Worm (Caenorhabditis elegans) whole organism, L2 larva: ENCODE data around the gene Y57A10A.4.

Experiments
- F13H6.1 ChIP-seq: sonication (generic microtip); optimal IDR thresholded peaks from 2 replicates; lab custom pipeline; 2016; ENCODE audit warnings: missing genetic modification characterization, missing compliant biosample characterization
- R02D3.7 ChIP-seq: fragments of 150-350 bp; optimal IDR thresholded peaks from 2 replicates; lab custom pipeline; 2014; ENCODE audit warnings: missing biosample characterization, missing genetic modification characterization
- Y55F3AM.14 ChIP-seq: fragments of 200-800 bp; sonication (Bioruptor generic); optimal IDR thresholded peaks from 2 replicates; lab custom pipeline; 2018; ENCODE audit warnings: mild to moderate bottlenecking, missing genetic modification characterization, missing compliant biosample characterization
- alr-1 ChIP-seq: fragments of 150-350 bp; optimal IDR thresholded peaks from 2 replicates; lab custom pipeline; 2014; ENCODE audit warnings: missing biosample characterization, missing genetic modification characterization
- ama-1 ChIP-seq: fragments of 150-350 bp; optimal IDR thresholded peaks from 2 replicates; lab custom pipeline; 2018; ENCODE audit warnings: inconsistent platforms
- ceh-16 ChIP-seq: fragments of 150-350 bp; optimal IDR thresholded peaks from 2 replicates; lab custom pipeline; 2014; ENCODE audit warnings: missing biosample characterization, missing genetic modification characterization
- crh-2 ChIP-seq: sonication (generic microtip); optimal IDR thresholded peaks from 2 replicates; lab custom pipeline; 2017; ENCODE audit warnings: missing biosample characterization, missing genetic modification characterization
- dmd-4 ChIP-seq: sonication (generic microtip); optimal IDR thresholded peaks from 2 replicates; lab custom pipeline; 2017; ENCODE audit warnings: missing biosample characterization, missing genetic modification characterization
- egl-27 ChIP-seq: sonication (generic microtip); optimal IDR thresholded peaks from 3 replicates; lab custom pipeline; 2017; ENCODE audit warnings: missing biosample characterization, missing genetic modification reagents, missing genetic modification characterization
- elt-1 ChIP-seq: fragments of 150-350 bp; optimal IDR thresholded peaks from 2 replicates; lab custom pipeline; 2014; ENCODE audit warnings: missing biosample characterization, missing genetic modification characterization
- elt-3 ChIP-seq: sonication (generic microtip); optimal IDR thresholded peaks from 2 replicates; lab custom pipeline; 2017; ENCODE audit warnings: missing biosample characterization, missing genetic modification characterization
- gmeb-1 ChIP-seq: fragments of 150-350 bp; optimal IDR thresholded peaks from 2 replicates; lab custom pipeline; 2014; ENCODE audit warnings: missing biosample characterization, missing genetic modification characterization
- lin-11 ChIP-seq: fragments of 150-350 bp; sonication (generic microtip); optimal IDR thresholded peaks from 2 replicates; lab custom pipeline; 2014; ENCODE audit warnings: missing biosample characterization, missing genetic modification characterization, inconsistent platforms, mixed read lengths
- lsy-2 ChIP-seq, 2 experiments: fragments of 150-350 bp in 1 of 2; sonication (generic microtip) in 1 of 2; optimal IDR thresholded peaks; 2 replicates each; lab custom pipeline; 2014 to 2017; ENCODE audit warnings: missing biosample characterization in 2 of 2, missing genetic modification characterization in 2 of 2
- mab-5 ChIP-seq: fragments of 150-350 bp; optimal IDR thresholded peaks from 2 replicates; lab custom pipeline; 2014; ENCODE audit warnings: missing biosample characterization, missing genetic modification characterization
- mbf-1 ChIP-seq: sonication (generic microtip); optimal IDR thresholded peaks from 2 replicates; lab custom pipeline; 2017; ENCODE audit warnings: missing biosample characterization, missing genetic modification characterization
- mdl-1 ChIP-seq, 2 experiments: fragments of 150-350 bp in 1 of 2; sonication (generic microtip) in 1 of 2; optimal IDR thresholded peaks; 2 replicates each; lab custom pipeline; 2017; ENCODE audit warnings: missing biosample characterization in 2 of 2, missing genetic modification characterization in 2 of 2
- nhr-10 ChIP-seq: sonication (generic microtip); optimal IDR thresholded peaks from 2 replicates; lab custom pipeline; 2017; ENCODE audit warnings: missing biosample characterization, missing genetic modification characterization
- nhr-11 ChIP-seq: fragments of 150-350 bp; optimal IDR thresholded peaks from 2 replicates; lab custom pipeline; 2014; ENCODE audit warnings: missing biosample characterization, missing genetic modification characterization
- nhr-12 ChIP-seq: fragments of 150-350 bp; optimal IDR thresholded peaks from 2 replicates; lab custom pipeline; 2014; ENCODE audit warnings: missing biosample characterization, missing genetic modification characterization
- nhr-129 ChIP-seq: fragments of 150-350 bp; optimal IDR thresholded peaks from 2 replicates; lab custom pipeline; 2014; ENCODE audit warnings: missing biosample characterization, missing genetic modification characterization
- nhr-21 ChIP-seq: fragments of 150-350 bp; optimal IDR thresholded peaks from 2 replicates; lab custom pipeline; 2014; ENCODE audit warnings: missing biosample characterization, missing genetic modification characterization
- nhr-23 ChIP-seq: fragments of 150-350 bp; optimal IDR thresholded peaks from 2 replicates; lab custom pipeline; 2014; ENCODE audit warnings: missing biosample characterization, missing genetic modification reagents, missing genetic modification characterization
- nhr-237 ChIP-seq: fragments of 150-350 bp; optimal IDR thresholded peaks from 2 replicates; lab custom pipeline; 2014; ENCODE audit warnings: missing biosample characterization, missing genetic modification characterization
- nhr-25 ChIP-seq: fragments of 150-350 bp; sonication (generic microtip); optimal IDR thresholded peaks from 3 replicates; lab custom pipeline; 2014; ENCODE audit warnings: missing biosample characterization, missing genetic modification characterization
- nhr-6 ChIP-seq: fragments of 150-350 bp; optimal IDR thresholded peaks from 2 replicates; lab custom pipeline; 2014; ENCODE audit warnings: missing biosample characterization, missing genetic modification characterization
- peb-1 ChIP-seq: fragments of 150-350 bp; optimal IDR thresholded peaks from 2 replicates; lab custom pipeline; 2014; ENCODE audit warnings: missing biosample characterization, missing genetic modification characterization
- sem-4 ChIP-seq: fragments of 150-350 bp; optimal IDR thresholded peaks from 2 replicates; lab custom pipeline; 2014; ENCODE audit warnings: missing biosample characterization, missing genetic modification reagents, missing genetic modification characterization
- sma-3 ChIP-seq: sonication (generic microtip); optimal IDR thresholded peaks from 2 replicates; lab custom pipeline; 2016; ENCODE audit warnings: missing genetic modification reagents, missing genetic modification characterization, missing compliant biosample characterization
- snpc-4 ChIP-seq: fragments of 150-350 bp; optimal IDR thresholded peaks from 2 replicates; lab custom pipeline; 2014; ENCODE audit warnings: missing biosample characterization, missing genetic modification characterization
- unc-55 ChIP-seq: fragments of 150-350 bp; sonication (generic microtip); optimal IDR thresholded peaks from 3 replicates; lab custom pipeline; 2014; ENCODE audit warnings: missing biosample characterization, missing genetic modification reagents, missing genetic modification characterization
- zag-1 ChIP-seq: fragments of 150-350 bp; optimal IDR thresholded peaks from 2 replicates; lab custom pipeline; 2014; ENCODE audit warnings: missing biosample characterization, missing genetic modification characterization
- ztf-11 ChIP-seq: sonication (generic microtip); optimal IDR thresholded peaks from 2 replicates; lab custom pipeline; 2017; ENCODE audit warnings: missing biosample characterization, missing genetic modification characterization
- ztf-4 ChIP-seq: fragments of 150-350 bp; optimal IDR thresholded peaks from 2 replicates; lab custom pipeline; 2014; ENCODE audit warnings: missing biosample characterization, missing genetic modification characterization

Gene Y57A10A.4

DNA sequence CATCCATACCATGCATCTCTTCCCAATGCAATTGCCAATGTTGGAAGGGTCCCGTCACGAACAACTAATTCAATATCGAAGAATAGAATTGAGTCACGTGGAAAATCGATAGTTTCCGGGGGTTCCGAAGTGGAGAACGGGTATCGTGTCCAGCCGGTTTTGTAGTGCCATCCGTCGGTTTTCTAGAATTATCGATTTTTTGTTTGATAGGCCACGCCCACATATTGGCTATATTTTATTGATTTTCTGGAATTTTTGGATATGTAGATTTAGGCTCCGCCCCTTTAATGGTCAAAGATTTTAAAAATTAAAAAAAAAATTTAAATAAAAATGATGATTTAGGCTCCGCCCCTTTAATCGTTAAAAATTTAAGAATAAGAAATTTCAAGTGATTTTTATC lies 47.5 kb downstream of the Y57A10A.4 start:
- TF ChIP-seq nhr-10 (tag; lab: Kevin White, UChicago): no peak
- TF ChIP-seq nhr-129 (tag; lab: Kevin White, UChicago): no peak
- TF ChIP-seq ztf-11 (tag; lab: Kevin White, UChicago): no peak
- no peak for TF ChIP-seq snpc-4 (tag; lab: Kevin White, UChicago)
- no peak for TF ChIP-seq lin-11 (tag; lab: Kevin White, UChicago)
- TF ChIP-seq R02D3.7 (tag; lab: Kevin White, UChicago): no peak
- TF ChIP-seq gmeb-1 (tag; lab: Kevin White, UChicago): no peak
- no peak for TF ChIP-seq sma-3 (GFP tag; lab: Kevin White, UChicago)
- no peak for TF ChIP-seq elt-3
- TF ChIP-seq nhr-6 (tag; lab: Kevin White, UChicago): no peak
- no peak for TF ChIP-seq nhr-11 (tag; lab: Kevin White, UChicago)
- TF ChIP-seq nhr-12 (tag; lab: Kevin White, UChicago): no peak
- no peak for TF ChIP-seq ama-1
- no peak for TF ChIP-seq nhr-237 (tag; lab: Kevin White, UChicago)
- TF ChIP-seq F13H6.1 (tag; lab: Kevin White, UChicago): no peak
- no peak for TF ChIP-seq Y55F3AM.14 (GFP tag; lab: Kevin White, UChicago)
- TF ChIP-seq peb-1: no peak

DNA sequence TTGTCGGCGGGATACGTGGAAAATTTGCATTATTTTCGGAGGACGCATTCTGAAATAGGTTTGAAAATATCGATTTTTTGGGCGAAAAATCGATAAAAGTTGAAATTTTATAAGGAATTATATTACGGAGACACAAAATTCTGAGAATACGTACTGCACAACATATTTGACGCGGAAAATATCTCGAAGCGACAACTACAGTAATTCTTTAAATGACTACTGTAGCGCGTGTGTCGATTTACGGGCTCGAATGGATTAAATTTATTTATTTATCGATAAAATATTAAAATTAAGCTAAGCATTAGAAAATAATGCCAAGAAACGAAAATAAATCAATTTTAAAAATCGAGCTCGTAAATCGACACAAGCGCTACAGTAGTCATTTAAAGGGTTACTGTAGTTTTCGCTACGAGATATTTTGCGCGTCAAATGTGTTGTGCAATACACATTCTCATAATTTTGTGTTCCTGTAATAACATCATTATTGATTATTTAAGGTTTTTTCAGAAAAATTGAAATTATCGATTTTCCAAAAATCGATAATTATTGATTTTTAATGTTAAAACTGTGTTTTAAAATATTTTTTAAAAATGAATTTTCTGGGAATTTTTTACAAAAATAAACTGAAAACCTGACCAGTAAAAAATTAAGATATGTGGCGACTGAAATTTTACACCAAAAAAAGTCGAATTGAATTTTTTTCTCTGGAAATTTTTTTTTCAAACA lies 48.3 kb downstream of the Y57A10A.4 start, which contains the start of gene polg-1:
Gene polg-1, minus strand, starts transcription at position 51 of the 726 bp plus-strand sequence.
- no peak for TF ChIP-seq mbf-1 (tag; lab: Kevin White, UChicago)
- no peak for TF ChIP-seq crh-2 (tag; lab: Kevin White, UChicago)

DNA sequence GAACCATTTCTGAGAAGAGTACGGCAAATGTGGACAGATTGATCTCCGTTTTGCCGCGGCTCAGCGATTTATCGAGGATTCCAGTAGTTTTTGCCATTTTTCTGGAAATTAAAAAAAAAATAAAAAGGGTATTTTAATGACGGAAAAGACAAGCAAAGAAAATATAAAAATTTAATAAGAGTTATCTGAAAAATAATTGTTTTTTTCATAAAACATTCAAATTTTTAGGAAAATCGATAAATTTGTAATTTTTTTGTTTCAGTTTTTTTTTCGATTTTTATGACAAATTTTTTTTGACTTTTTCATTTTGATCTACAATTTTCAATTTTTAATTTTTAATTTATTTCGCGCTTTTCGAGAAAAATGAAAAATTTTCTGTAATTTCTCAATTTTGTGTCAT lies 50.5 kb downstream of the Y57A10A.4 start, which contains the start of gene trpp-5:
Gene trpp-5, minus strand, starts transcription at position 101 of the 400 bp plus-strand sequence.
- TF ChIP-seq unc-55 (GFP tag; lab: Kevin White, UChicago): no peak
- no peak for TF ChIP-seq nhr-12 (tag; lab: Kevin White, UChicago)
- TF ChIP-seq ceh-16 (tag; lab: Kevin White, UChicago): no peak
- TF ChIP-seq ztf-4 (tag; lab: Kevin White, UChicago): no peak
- TF ChIP-seq nhr-25 (tag; lab: Kevin White, UChicago): no peak
- no peak for TF ChIP-seq dmd-4
- no peak for TF ChIP-seq nhr-6 (tag; lab: Kevin White, UChicago)
- no peak for TF ChIP-seq R02D3.7 (tag; lab: Kevin White, UChicago)
- TF ChIP-seq nhr-237 (tag; lab: Kevin White, UChicago): no peak
- TF ChIP-seq zag-1 (tag; lab: Kevin White, UChicago): no peak
- TF ChIP-seq elt-1 (tag; lab: Kevin White, UChicago): no peak
- TF ChIP-seq lsy-2 (tag; optimal IDR thresholded peaks at IDR 0.05; lab: Kevin White, UChicago): no peak
- no peak for TF ChIP-seq alr-1

DNA sequence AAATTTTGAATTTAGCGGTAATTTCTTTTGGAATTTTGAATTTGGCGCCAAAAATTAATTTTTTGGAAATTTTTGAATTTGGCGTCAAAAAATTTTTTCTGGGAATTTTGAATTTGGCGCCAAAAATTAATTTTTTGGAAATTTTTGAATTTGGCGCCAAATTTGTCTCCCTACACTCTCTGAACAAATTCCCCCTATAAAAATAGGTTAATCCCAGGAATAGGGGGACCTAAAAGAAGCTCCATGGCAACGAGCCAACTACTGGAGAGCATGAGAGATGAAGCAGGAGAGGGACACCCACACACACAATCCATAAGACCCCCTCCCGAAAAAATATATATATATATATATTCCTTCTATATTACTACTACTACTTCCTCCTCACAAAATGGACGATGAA lies 51.2 kb downstream of the Y57A10A.4 start, which contains the start of gene aqp-12:
Gene aqp-12, plus strand, starts transcription at position 301 of the 400 bp plus-strand sequence.
- TF ChIP-seq nhr-23 (tag; lab: Kevin White, UChicago): no peak
- TF ChIP-seq mdl-1 (tag; optimal IDR thresholded peaks at IDR 0.05; lab: Kevin White, UChicago): no peak
- no peak for TF ChIP-seq sem-4 (tag; lab: Kevin White, UChicago)
- no peak for TF ChIP-seq nhr-10 (tag; lab: Kevin White, UChicago)
- no peak for TF ChIP-seq gmeb-1 (tag; lab: Kevin White, UChicago)
- no peak for TF ChIP-seq mab-5
- TF ChIP-seq egl-27 (tag; lab: Kevin White, UChicago): no peak
- no peak for TF ChIP-seq elt-1 (tag; lab: Kevin White, UChicago)
- TF ChIP-seq nhr-21 (tag; lab: Kevin White, UChicago): no peak
- no peak for TF ChIP-seq sma-3 (GFP tag; lab: Kevin White, UChicago)
